1 fruit fly cellular context compared by ENCODE assay signal in the genomic region with DNA sequence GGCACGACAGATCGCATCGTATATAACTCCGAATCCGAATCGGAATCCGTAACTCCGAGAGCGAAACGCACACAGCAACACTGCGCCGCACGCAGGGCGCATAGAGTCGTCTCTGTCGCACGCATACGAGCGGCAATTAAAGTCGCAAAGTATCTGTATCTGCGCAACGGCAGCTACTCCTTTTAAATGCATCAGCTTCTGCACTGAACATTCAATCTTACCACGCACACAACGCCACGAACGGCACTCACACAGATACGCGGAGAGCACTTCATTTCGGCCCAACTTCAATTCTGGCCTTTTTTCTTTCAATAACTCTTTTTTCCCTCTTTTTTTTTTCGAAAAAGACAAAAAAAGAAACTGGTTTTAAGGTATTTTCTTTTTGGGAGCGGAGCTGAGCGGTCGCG.
A peak's percentile ranks its signal among the peaks of the same experiment; 100 is the strongest.
TF ChIP-seq lines count a peak whose summit lies in the region.

No protein-coding gene starts in this region.

TF ChIP-seq in whole organism, embryonic, 481 proteins besides CTCF, POLR2A, EP300 and RAD21 (continued from another document):
- TF ChIP-seq sna (GFP tag; IDR thresholded peaks at IDR 0.05; lab: Robert Waterston, UW; ENCODE audit: partially characterized antibody), result no peak
- no peak for TF ChIP-seq ranshi (GFP tag; IDR thresholded peaks at IDR 0.05; lab: Robert Waterston, UW)
- no peak for TF ChIP-seq Oli (tag; optimal IDR thresholded peaks at IDR 0.05; lab: Kevin White, UChicago)
- no peak for TF ChIP-seq CG10209 (GFP tag; optimal IDR thresholded peaks at IDR 0.05; lab: Kevin White, UChicago)
- no peak for TF ChIP-seq CkIIα-i1 (GFP tag; IDR thresholded peaks at IDR 0.05; lab: Robert Waterston, UW)
- TF ChIP-seq CG2129 (GFP tag; IDR thresholded peaks at IDR 0.05; lab: Robert Waterston, UW; ENCODE audit: partially characterized antibody), result no peak
- no peak for TF ChIP-seq C15 (GFP tag; IDR thresholded peaks at IDR 0.05; lab: Robert Waterston, UW)
- no peak for TF ChIP-seq Hr3 (GFP tag; optimal IDR thresholded peaks at IDR 0.05; lab: Kevin White, UChicago)
- peak; percentile 69 for TF ChIP-seq sens (GFP tag; lab: Kevin White, UChicago)
- no peak for TF ChIP-seq CG12299 (tag; optimal IDR thresholded peaks at IDR 0.05; lab: Kevin White, UChicago)
- TF ChIP-seq CG31388 (GFP tag; optimal IDR thresholded peaks at IDR 0.05; lab: Kevin White, UChicago), result no peak
- TF ChIP-seq mam (GFP tag; optimal IDR thresholded peaks at IDR 0.05; lab: Kevin White, UChicago), result no peak
- TF ChIP-seq CG2116 (GFP tag; optimal IDR thresholded peaks at IDR 0.05; lab: Kevin White, UChicago), result peak; percentile 26
- TF ChIP-seq CG13287 (GFP tag; IDR thresholded peaks at IDR 0.05; lab: Robert Waterston, UW; ENCODE audit: partially characterized antibody), result no peak
- TF ChIP-seq zfh2 (GFP tag; optimal IDR thresholded peaks at IDR 0.05; lab: Kevin White, UChicago), result no peak
- TF ChIP-seq ara (GFP tag; IDR thresholded peaks at IDR 0.05; lab: Robert Waterston, UW), result no peak
- no peak for TF ChIP-seq pnt (GFP tag; optimal IDR thresholded peaks at IDR 0.05; lab: Kevin White, UChicago)
- TF ChIP-seq Meics (GFP tag; optimal IDR thresholded peaks at IDR 0.05; lab: Kevin White, UChicago), result no peak
- TF ChIP-seq HmgZ (tag; optimal IDR thresholded peaks at IDR 0.05; lab: Kevin White, UChicago), result no peak
- TF ChIP-seq org-1 (GFP tag; optimal IDR thresholded peaks at IDR 0.05; lab: Kevin White, UChicago), result no peak
- TF ChIP-seq B-H1 (GFP tag; IDR thresholded peaks at IDR 0.05; lab: Robert Waterston, UW), result no peak
- TF ChIP-seq Atf6 (GFP tag; IDR thresholded peaks at IDR 0.05; lab: Robert Waterston, UW), result no peak
- no peak for TF ChIP-seq danr (GFP tag; IDR thresholded peaks at IDR 0.05; lab: Robert Waterston, UW)
- TF ChIP-seq Kr (GFP tag; optimal IDR thresholded peaks at IDR 0.05; lab: Kevin White, UChicago), result peak; percentile 71
- TF ChIP-seq CG17829 (tag; optimal IDR thresholded peaks at IDR 0.05; lab: Kevin White, UChicago), result no peak
- no peak for TF ChIP-seq CG18476 (GFP tag; optimal IDR thresholded peaks at IDR 0.05; lab: Kevin White, UChicago)
- TF ChIP-seq lola (GFP tag; optimal IDR thresholded peaks at IDR 0.05; lab: Kevin White, UChicago), result no peak
- no peak for TF ChIP-seq Lhr (GFP tag; optimal IDR thresholded peaks at IDR 0.05; lab: Kevin White, UChicago)
- TF ChIP-seq cas (GFP tag; IDR thresholded peaks at IDR 0.05; lab: Robert Waterston, UW), result no peak
- no peak for TF ChIP-seq Max (GFP tag; optimal IDR thresholded peaks at IDR 0.05; lab: Kevin White, UChicago)
- no peak for TF ChIP-seq knrl (GFP tag; IDR thresholded peaks at IDR 0.05; lab: Robert Waterston, UW; ENCODE audit: partially characterized antibody)
- no peak for TF ChIP-seq CG12744 (GFP tag; optimal IDR thresholded peaks at IDR 0.05; lab: Kevin White, UChicago)
- TF ChIP-seq NC2β (GFP tag; optimal IDR thresholded peaks at IDR 0.05; lab: Kevin White, UChicago), result no peak
- TF ChIP-seq da (GFP tag; optimal IDR thresholded peaks at IDR 0.05; lab: Kevin White, UChicago), result no peak
- TF ChIP-seq Hr78 (GFP tag; optimal IDR thresholded peaks at IDR 0.05; lab: Kevin White, UChicago), result no peak
- no peak for TF ChIP-seq trh (GFP tag; optimal IDR thresholded peaks at IDR 0.05; lab: Kevin White, UChicago)
- TF ChIP-seq Xbp1 (GFP tag; optimal IDR thresholded peaks at IDR 0.05; lab: Kevin White, UChicago), result no peak
- TF ChIP-seq crp (GFP tag; optimal IDR thresholded peaks at IDR 0.05; lab: Kevin White, UChicago), result no peak
- peak; percentile 87 for TF ChIP-seq CG4424 (GFP tag; optimal IDR thresholded peaks at IDR 0.05; lab: Kevin White, UChicago)
- TF ChIP-seq CG13624 (GFP tag; optimal IDR thresholded peaks at IDR 0.05; lab: Kevin White, UChicago), result no peak
- TF ChIP-seq gcm2 (GFP tag; optimal IDR thresholded peaks at IDR 0.05; lab: Kevin White, UChicago), result no peak
- no peak for TF ChIP-seq aop (GFP tag; IDR thresholded peaks at IDR 0.05; lab: Robert Waterston, UW)
- TF ChIP-seq ERR (GFP tag; optimal IDR thresholded peaks at IDR 0.05; lab: Kevin White, UChicago), result no peak
- TF ChIP-seq tap (tag; optimal IDR thresholded peaks at IDR 0.05; lab: Kevin White, UChicago), result no peak
- no peak for TF ChIP-seq wek (GFP tag; optimal IDR thresholded peaks at IDR 0.05; lab: Kevin White, UChicago)
- no peak for TF ChIP-seq Sox102F (GFP tag; optimal IDR thresholded peaks at IDR 0.05; lab: Kevin White, UChicago)
- TF ChIP-seq CG8924 (tag; optimal IDR thresholded peaks at IDR 0.05; lab: Kevin White, UChicago), result no peak
- TF ChIP-seq CG5245 (GFP tag; optimal IDR thresholded peaks at IDR 0.05; lab: Kevin White, UChicago), result no peak
- TF ChIP-seq pb (GFP tag; optimal IDR thresholded peaks at IDR 0.05; lab: Kevin White, UChicago), result no peak
